Worm (Caenorhabditis elegans): ENCODE measurements around the gene T27D12.6.

- TF ChIP-seq ama-1 (optimal IDR thresholded peaks at IDR 0.05) (no peak), ama-1 (GFP tag; optimal IDR thresholded peaks at IDR 0.05) (no peak), lsl-1 (GFP tag; optimal IDR thresholded peaks at IDR 0.05) (no peak), Y56A3A.18 (GFP tag; IDR thresholded peaks at IDR 0.05) (no peak), B0336.3 (GFP tag; IDR thresholded peaks at IDR 0.05) (no peak), F10E7.11 (tag; optimal IDR thresholded peaks at IDR 0.05) (no peak)
Measured at ce11 chrII:11849572-11849971, 14.3 kb downstream of the T27D12.6 start.
